2 worm cellular contexts compared by ENCODE assay signal in the genomic region with DNA sequence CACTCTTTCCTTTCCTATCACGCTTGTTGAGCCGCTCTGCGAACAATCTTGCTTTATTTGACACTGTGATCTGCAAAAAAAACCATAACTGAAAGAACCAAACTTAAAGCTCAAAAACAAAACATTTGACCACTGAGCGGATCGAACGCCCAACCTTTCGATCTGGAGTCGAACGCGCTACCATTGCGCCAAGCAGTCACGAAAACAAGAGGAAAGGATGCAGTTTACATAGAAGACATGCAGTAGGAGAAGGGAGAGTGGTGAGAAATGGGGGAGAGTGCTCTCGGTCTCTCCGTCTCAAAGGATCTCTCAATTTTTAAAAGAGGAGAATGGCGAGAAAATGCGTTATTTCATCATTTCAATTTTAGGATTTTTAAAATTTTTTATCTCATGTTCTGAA.
A peak's percentile ranks its signal among the peaks of the same experiment; 100 is the strongest.
TF ChIP-seq lines count a peak whose summit lies in the region.

No protein-coding gene starts in this region.

TF ChIP-seq in whole organism, L1 larva, 84 proteins besides CTCF, POLR2A, EP300 and RAD21 (continued from another document):
- TF ChIP-seq ztf-11 (tag; optimal IDR thresholded peaks at IDR 0.05; lab: Kevin White, UChicago), result peak in 1 of 2 experiments; percentile 53
- TF ChIP-seq aly-2 (tag; optimal IDR thresholded peaks at IDR 0.05; lab: Kevin White, UChicago), result peak; percentile 70
- TF ChIP-seq ceh-82 (tag; optimal IDR thresholded peaks at IDR 0.05; lab: Kevin White, UChicago), result peak; percentile 23 to 75 (median 51)
- peak; percentile 79 for TF ChIP-seq nhr-71 (tag; optimal IDR thresholded peaks at IDR 0.05; lab: Kevin White, UChicago)
- TF ChIP-seq nhr-237 (tag; optimal IDR thresholded peaks at IDR 0.05; lab: Kevin White, UChicago), result no peak
- peak; percentile 71 for TF ChIP-seq C16A3.4 (tag; optimal IDR thresholded peaks at IDR 0.05; lab: Kevin White, UChicago)
- no peak for TF ChIP-seq sptf-1 (tag; optimal IDR thresholded peaks at IDR 0.05; lab: Kevin White, UChicago)
- peak; percentile 6 for TF ChIP-seq elt-2 (tag; optimal IDR thresholded peaks at IDR 0.05; lab: Kevin White, UChicago)
- TF ChIP-seq mef-2 (tag; optimal IDR thresholded peaks at IDR 0.05; lab: Kevin White, UChicago), result no peak
- TF ChIP-seq isw-1 (GFP tag; IDR thresholded peaks at IDR 0.05; lab: Robert Waterston, UW), result peak; percentile 24; the same call in 1 of the 2 replicates
- TF ChIP-seq dsc-1 (tag; optimal IDR thresholded peaks at IDR 0.05; lab: Kevin White, UChicago), result peak; percentile 75
- TF ChIP-seq pax-3 (tag; optimal IDR thresholded peaks at IDR 0.05; lab: Kevin White, UChicago), result peak; percentile 44
- no peak for TF ChIP-seq Y116A8C.19 (tag; optimal IDR thresholded peaks at IDR 0.05; lab: Kevin White, UChicago; ENCODE audit: borderline replicate concordance)
- TF ChIP-seq nhr-90 (tag; optimal IDR thresholded peaks at IDR 0.05; lab: Kevin White, UChicago; ENCODE audit: poor library complexity), result peak; percentile 61
- no peak for TF ChIP-seq lin-39 (tag; optimal IDR thresholded peaks at IDR 0.05; lab: Kevin White, UChicago)
- peak; percentile 40 for TF ChIP-seq F16B12.6 (tag; optimal IDR thresholded peaks at IDR 0.05; lab: Kevin White, UChicago)
- peak; percentile 8 for TF ChIP-seq C04F5.9 (tag; optimal IDR thresholded peaks at IDR 0.05; lab: Kevin White, UChicago)
- peak; percentile 80 for TF ChIP-seq nhr-85 (tag; lab: Kevin White, UChicago)
- no peak for TF ChIP-seq ces-1 (GFP tag; optimal IDR thresholded peaks at IDR 0.05; lab: Kevin White, UChicago)
- peak; percentile 36 for TF ChIP-seq zip-4 (GFP tag; optimal IDR thresholded peaks at IDR 0.05; lab: Kevin White, UChicago)
- no peak for TF ChIP-seq fkh-4 (tag; optimal IDR thresholded peaks at IDR 0.05; lab: Kevin White, UChicago; ENCODE audit: borderline replicate concordance)
- TF ChIP-seq nhr-77 (tag; optimal IDR thresholded peaks at IDR 0.05; lab: Kevin White, UChicago), result peak; percentile 46
- peak; percentile 8 for TF ChIP-seq snpc-4 (tag; optimal IDR thresholded peaks at IDR 0.05; lab: Kevin White, UChicago)
- TF ChIP-seq unc-86 (tag; optimal IDR thresholded peaks at IDR 0.05; lab: Kevin White, UChicago), result peak; percentile 28
- TF ChIP-seq aha-1 (tag; optimal IDR thresholded peaks at IDR 0.05; lab: Kevin White, UChicago), result no peak

TF ChIP-seq in whole organism, young adult, 124 proteins besides CTCF, POLR2A, EP300 and RAD21 (continued from another document):
- TF ChIP-seq hrde-1 (tag; optimal IDR thresholded peaks at IDR 0.05; lab: Kevin White, UChicago; ENCODE audit: borderline replicate concordance), result peak; percentile 75
- no peak for TF ChIP-seq hlh-26 (GFP tag; conservative IDR thresholded peaks at IDR 0.05; lab: Robert Waterston, UW)
- TF ChIP-seq aptf-3 (GFP tag; IDR thresholded peaks at IDR 0.05; lab: Robert Waterston, UW), result peak; percentile 68; the same call in 1 of the 2 replicates
- TF ChIP-seq rpc-1 (optimal IDR thresholded peaks at IDR 0.05; lab: Kevin White, UChicago), result peak; percentile 90
- peak; percentile 92 for TF ChIP-seq rpc-1 (tag; optimal IDR thresholded peaks at IDR 0.05; lab: Kevin White, UChicago)
- TF ChIP-seq mxl-1 (tag; optimal IDR thresholded peaks at IDR 0.05; lab: Kevin White, UChicago), result peak; percentile 91
- TF ChIP-seq snpc-4 (GFP tag; optimal IDR thresholded peaks at IDR 0.05; lab: Kevin White, UChicago), result peak; percentile 53
- TF ChIP-seq snpc-4 (tag; optimal IDR thresholded peaks at IDR 0.05; lab: Kevin White, UChicago), result peak in 2 of 4 experiments; percentile 51
- no peak for TF ChIP-seq him-1 (tag; optimal IDR thresholded peaks at IDR 0.05; lab: Kevin White, UChicago)
- peak; percentile 26 to 51 for TF ChIP-seq let-607 (tag; optimal IDR thresholded peaks at IDR 0.05; lab: Kevin White, UChicago)
- TF ChIP-seq attf-5 (GFP tag; optimal IDR thresholded peaks at IDR 0.05; lab: Kevin White, UChicago), result peak; percentile 81
- no peak for TF ChIP-seq F39B2.1 (GFP tag; IDR thresholded peaks at IDR 0.05; lab: Robert Waterston, UW)
- peak; percentile 34 for TF ChIP-seq nhr-80 (tag; optimal IDR thresholded peaks at IDR 0.05; lab: Kevin White, UChicago)
- TF ChIP-seq snpc-1.1 (tag; optimal IDR thresholded peaks at IDR 0.05; lab: Kevin White, UChicago; ENCODE audit: insufficient read depth), result peak; percentile 44
- peak; percentile 39 for TF ChIP-seq efl-1 (GFP tag; optimal IDR thresholded peaks at IDR 0.05; lab: Kevin White, UChicago)
- TF ChIP-seq ztf-18 (tag; optimal IDR thresholded peaks at IDR 0.05; lab: Kevin White, UChicago), result peak; percentile 76
- TF ChIP-seq B0035.1 (tag; optimal IDR thresholded peaks at IDR 0.05; lab: Kevin White, UChicago), result peak; percentile 61
- TF ChIP-seq pbrm-1 (GFP tag; IDR thresholded peaks at IDR 0.05; lab: Robert Waterston, UW), result peak; percentile 75
- no peak for TF ChIP-seq pha-4 (tag; optimal IDR thresholded peaks at IDR 0.05; lab: Kevin White, UChicago)
- TF ChIP-seq sea-2 (GFP tag; IDR thresholded peaks at IDR 0.05; lab: Robert Waterston, UW), result 0 out of 2 replicates have a peak, but pooled peaks have one; percentile 48
- peak; percentile 92 for TF ChIP-seq die-1 (tag; optimal IDR thresholded peaks at IDR 0.05; lab: Kevin White, UChicago)
- peak; percentile 92 for TF ChIP-seq athp-1 (tag; optimal IDR thresholded peaks at IDR 0.05; lab: Kevin White, UChicago)
- TF ChIP-seq dpff-1 (tag; optimal IDR thresholded peaks at IDR 0.05; lab: Kevin White, UChicago), result peak; percentile 32
- no peak for TF ChIP-seq egl-18 (GFP tag; IDR thresholded peaks at IDR 0.05; lab: Robert Waterston, UW)
